Worm (Caenorhabditis elegans) whole organism, L4/young adult: ENCODE measurements around the gene unc-5.

Source experiments
- dao-5 ChIP-seq: sonication (generic microtip); optimal IDR thresholded peaks from 2 replicates; lab custom pipeline; 2016; ENCODE audit warnings: missing genotype, missing genetic modification characterization, moderate library complexity, missing compliant biosample characterization
- him-1 ChIP-seq: sonication (generic microtip); optimal IDR thresholded peaks from 2 replicates; lab custom pipeline; 2016; ENCODE audit warnings: missing genotype, missing genetic modification reagents, missing genetic modification characterization, missing compliant biosample characterization

ce11 chrIV:5514789-5515188 lies 13.3 kb downstream of the unc-5 start:
- no peak for TF ChIP-seq dao-5
- TF ChIP-seq him-1 (tag; lab: Kevin White, UChicago), result no peak
